1 fruit fly cellular context compared by ENCODE assay signal in genomic region chr3L:11291298-11292167, dm6.
A peak's percentile ranks its signal among the peaks of the same experiment; 100 is the strongest.
TF ChIP-seq lines count a peak whose summit lies in the region.

No protein-coding gene starts in this region.

TF ChIP-seq in whole organism, embryonic, 481 proteins besides CTCF, POLR2A, EP300 and RAD21 (continued from another document and continues in another):
- no peak for TF ChIP-seq CG13123 (GFP tag; optimal IDR thresholded peaks at IDR 0.05; lab: Kevin White, UChicago)
- TF ChIP-seq CG11695 (GFP tag; IDR thresholded peaks at IDR 0.05; lab: Robert Waterston, UW), result peak; percentile 40; the same call in 1 of the 3 replicates
- TF ChIP-seq Med (GFP tag; lab: Kevin White, UChicago), result no peak
- TF ChIP-seq CG14441 (GFP tag; IDR thresholded peaks at IDR 0.05; lab: Robert Waterston, UW), result 0 out of 2 replicates have a peak, but pooled peaks have one; percentile 40
- TF ChIP-seq Dad (GFP tag; optimal IDR thresholded peaks at IDR 0.05; lab: Kevin White, UChicago), result no peak
- TF ChIP-seq pnt (GFP tag; optimal IDR thresholded peaks at IDR 0.05; lab: Kevin White, UChicago), result no peak
- no peak for TF ChIP-seq CG4730 (GFP tag; IDR thresholded peaks at IDR 0.05; lab: Robert Waterston, UW)
- TF ChIP-seq otp (GFP tag; IDR thresholded peaks at IDR 0.05; lab: Robert Waterston, UW), result peak; percentile 71; the same call in 2 of the 3 replicates
- TF ChIP-seq bowl (GFP tag; IDR thresholded peaks at IDR 0.05; lab: Robert Waterston, UW), result no peak
- TF ChIP-seq HLH54F (GFP tag; optimal IDR thresholded peaks at IDR 0.05; lab: Kevin White, UChicago), result no peak
- no peak for TF ChIP-seq Stat92E (GFP tag; optimal IDR thresholded peaks at IDR 0.05; lab: Kevin White, UChicago)
- TF ChIP-seq CG1233 (GFP tag; optimal IDR thresholded peaks at IDR 0.05; lab: Kevin White, UChicago), result no peak
- no peak for TF ChIP-seq Hand (GFP tag; optimal IDR thresholded peaks at IDR 0.05; lab: Kevin White, UChicago)
- TF ChIP-seq CG1024 (GFP tag; IDR thresholded peaks at IDR 0.05; lab: Robert Waterston, UW), result no peak
- no peak for TF ChIP-seq zfh2 (GFP tag; optimal IDR thresholded peaks at IDR 0.05; lab: Kevin White, UChicago)
- no peak for TF ChIP-seq CG12236 (GFP tag; optimal IDR thresholded peaks at IDR 0.05; lab: Kevin White, UChicago)
- no peak for TF ChIP-seq HLHmδ (GFP tag; optimal IDR thresholded peaks at IDR 0.05; lab: Kevin White, UChicago)
- no peak for TF ChIP-seq schlank (tag; optimal IDR thresholded peaks at IDR 0.05; lab: Kevin White, UChicago)
- TF ChIP-seq CG17186 (GFP tag; optimal IDR thresholded peaks at IDR 0.05; lab: Kevin White, UChicago), result no peak
- TF ChIP-seq Sox102F (GFP tag; optimal IDR thresholded peaks at IDR 0.05; lab: Kevin White, UChicago), result peak; percentile 58
- no peak for TF ChIP-seq twi (tag; optimal IDR thresholded peaks at IDR 0.05; lab: Kevin White, UChicago)
- no peak for TF ChIP-seq Lpt (GFP tag; optimal IDR thresholded peaks at IDR 0.05; lab: Kevin White, UChicago)
- peak in 1 of 2 experiments; percentile 19 for TF ChIP-seq dpn (GFP tag; optimal IDR thresholded peaks at IDR 0.05; lab: Kevin White, UChicago)
- peak; percentile 70 for TF ChIP-seq Dbx (GFP tag; IDR thresholded peaks at IDR 0.05; lab: Robert Waterston, UW)
- peak; percentile 65 for TF ChIP-seq kni (GFP tag; optimal IDR thresholded peaks at IDR 0.05; lab: Kevin White, UChicago)
- peak; percentile 38 for TF ChIP-seq CG6813 (GFP tag; optimal IDR thresholded peaks at IDR 0.05; lab: Kevin White, UChicago)
- no peak for TF ChIP-seq CG8944 (GFP tag; optimal IDR thresholded peaks at IDR 0.05; lab: Kevin White, UChicago)
- TF ChIP-seq nmo (GFP tag; optimal IDR thresholded peaks at IDR 0.05; lab: Kevin White, UChicago), result peak; percentile 56
- TF ChIP-seq CG3065 (GFP tag; optimal IDR thresholded peaks at IDR 0.05; lab: Kevin White, UChicago), result no peak
- TF ChIP-seq NC2β (GFP tag; optimal IDR thresholded peaks at IDR 0.05; lab: Kevin White, UChicago), result no peak
- no peak for TF ChIP-seq CG12071 (GFP tag; optimal IDR thresholded peaks at IDR 0.05; lab: Kevin White, UChicago)
- peak; percentile 27 for TF ChIP-seq CG18619 (GFP tag; optimal IDR thresholded peaks at IDR 0.05; lab: Kevin White, UChicago)
- TF ChIP-seq sens (GFP tag; lab: Kevin White, UChicago), result peak; percentile 68
- TF ChIP-seq CG13287 (GFP tag; IDR thresholded peaks at IDR 0.05; lab: Robert Waterston, UW; ENCODE audit: partially characterized antibody), result no peak
- TF ChIP-seq CG6175 (GFP tag; IDR thresholded peaks at IDR 0.05; lab: Robert Waterston, UW), result peak; percentile 95
- TF ChIP-seq peb (GFP tag; IDR thresholded peaks at IDR 0.05; lab: Robert Waterston, UW), result no peak
- no peak for TF ChIP-seq CG8359 (GFP tag; optimal IDR thresholded peaks at IDR 0.05; lab: Kevin White, UChicago; ENCODE audit: borderline replicate concordance)
- peak; percentile 48 for TF ChIP-seq Meics (GFP tag; optimal IDR thresholded peaks at IDR 0.05; lab: Kevin White, UChicago)
- no peak for TF ChIP-seq ftz-f1 (GFP tag; optimal IDR thresholded peaks at IDR 0.05; lab: Kevin White, UChicago)
- TF ChIP-seq run (tag; optimal IDR thresholded peaks at IDR 0.05; lab: Kevin White, UChicago), result no peak
- no peak for TF ChIP-seq MESR4 (GFP tag; optimal IDR thresholded peaks at IDR 0.05; lab: Kevin White, UChicago)
- TF ChIP-seq CG4424 (GFP tag; optimal IDR thresholded peaks at IDR 0.05; lab: Kevin White, UChicago), result no peak
- TF ChIP-seq CG32532 (GFP tag; IDR thresholded peaks at IDR 0.05; lab: Robert Waterston, UW), result peak; percentile 47; the same call in 1 of the 2 replicates
- no peak for TF ChIP-seq CG10321 (GFP tag; IDR thresholded peaks at IDR 0.05; lab: Robert Waterston, UW)
- TF ChIP-seq Ptx1 (GFP tag; IDR thresholded peaks at IDR 0.05; lab: Robert Waterston, UW), result peak; percentile 54; the same call in 1 of the 2 replicates
- no peak for TF ChIP-seq CG4707 (GFP tag; optimal IDR thresholded peaks at IDR 0.05; lab: Kevin White, UChicago)
- 0 out of 2 replicates have a peak, but pooled peaks have one; percentile 32 for TF ChIP-seq ara (GFP tag; IDR thresholded peaks at IDR 0.05; lab: Robert Waterston, UW)
- peak; percentile 88 for TF ChIP-seq CG10543 (GFP tag; optimal IDR thresholded peaks at IDR 0.05; lab: Kevin White, UChicago)
- no peak for TF ChIP-seq tin (GFP tag; optimal IDR thresholded peaks at IDR 0.05; lab: Kevin White, UChicago)
- TF ChIP-seq fru (optimal IDR thresholded peaks at IDR 0.05; lab: Kevin White, UChicago), result no peak
- 0 out of 3 replicates have a peak, but pooled peaks have one; percentile 14 for TF ChIP-seq B-H1 (GFP tag; IDR thresholded peaks at IDR 0.05; lab: Robert Waterston, UW)
- TF ChIP-seq Xbp1 (GFP tag; optimal IDR thresholded peaks at IDR 0.05; lab: Kevin White, UChicago), result peak; percentile 5
- TF ChIP-seq CG17912 (GFP tag; optimal IDR thresholded peaks at IDR 0.05; lab: Kevin White, UChicago), result no peak
- no peak for TF ChIP-seq CG15601 (tag; optimal IDR thresholded peaks at IDR 0.05; lab: Kevin White, UChicago)
- no peak for TF ChIP-seq CG4360 (GFP tag; IDR thresholded peaks at IDR 0.05; lab: Robert Waterston, UW)
- 0 out of 2 replicates have a peak, but pooled peaks have one; percentile 12 for TF ChIP-seq CG31224 (GFP tag; IDR thresholded peaks at IDR 0.05; lab: Robert Waterston, UW)
- TF ChIP-seq Sry-β (GFP tag; optimal IDR thresholded peaks at IDR 0.05; lab: Kevin White, UChicago), result no peak
- no peak for TF ChIP-seq CG15696 (tag; optimal IDR thresholded peaks at IDR 0.05; lab: Kevin White, UChicago)
- TF ChIP-seq CG7987 (GFP tag; optimal IDR thresholded peaks at IDR 0.05; lab: Kevin White, UChicago), result peak; percentile 49
- no peak for TF ChIP-seq ems (GFP tag; optimal IDR thresholded peaks at IDR 0.05; lab: Kevin White, UChicago)
- TF ChIP-seq wdn (GFP tag; IDR thresholded peaks at IDR 0.05; lab: Robert Waterston, UW), result 0 out of 2 replicates have a peak, but pooled peaks have one; percentile 14
- TF ChIP-seq CG3726 (GFP tag; IDR thresholded peaks at IDR 0.05; lab: Robert Waterston, UW), result no peak
- TF ChIP-seq pfk (GFP tag; optimal IDR thresholded peaks at IDR 0.05; lab: Kevin White, UChicago), result no peak
- no peak for TF ChIP-seq disco-r (GFP tag; optimal IDR thresholded peaks at IDR 0.05; lab: Kevin White, UChicago)
- no peak for TF ChIP-seq Poxn (GFP tag; IDR thresholded peaks at IDR 0.05; lab: Robert Waterston, UW)
- TF ChIP-seq CG31388 (GFP tag; optimal IDR thresholded peaks at IDR 0.05; lab: Kevin White, UChicago), result no peak
- no peak for TF ChIP-seq CkIIα-i1 (GFP tag; IDR thresholded peaks at IDR 0.05; lab: Robert Waterston, UW)
- no peak for TF ChIP-seq D (optimal IDR thresholded peaks at IDR 0.05; lab: Kevin White, UChicago)
- TF ChIP-seq D (GFP tag; optimal IDR thresholded peaks at IDR 0.05; lab: Kevin White, UChicago), result no peak
- no peak for TF ChIP-seq shn (GFP tag; optimal IDR thresholded peaks at IDR 0.05; lab: Kevin White, UChicago)
- TF ChIP-seq dmrt99B (tag; optimal IDR thresholded peaks at IDR 0.05; lab: Kevin White, UChicago), result peak; percentile 65
- no peak for TF ChIP-seq YL-1 (GFP tag; optimal IDR thresholded peaks at IDR 0.05; lab: Kevin White, UChicago)
- TF ChIP-seq usp (GFP tag; optimal IDR thresholded peaks at IDR 0.05; lab: Kevin White, UChicago), result no peak
- TF ChIP-seq CG3995 (GFP tag; optimal IDR thresholded peaks at IDR 0.05; lab: Kevin White, UChicago), result no peak
- peak; percentile 50 for TF ChIP-seq CG13424 (tag; optimal IDR thresholded peaks at IDR 0.05; lab: Kevin White, UChicago)
- peak; percentile 15 for TF ChIP-seq ind (GFP tag; optimal IDR thresholded peaks at IDR 0.05; lab: Kevin White, UChicago)
- no peak for TF ChIP-seq Nf-YC (tag; optimal IDR thresholded peaks at IDR 0.05; lab: Kevin White, UChicago)
- no peak for TF ChIP-seq CG11560 (tag; IDR thresholded peaks at IDR 0.05; lab: Robert Waterston, UW)
- peak; percentile 27 for TF ChIP-seq Hr3 (GFP tag; optimal IDR thresholded peaks at IDR 0.05; lab: Kevin White, UChicago)
- TF ChIP-seq Aef1 (GFP tag; IDR thresholded peaks at IDR 0.05; lab: Robert Waterston, UW), result peak; percentile 31; the same call in 1 of the 3 replicates
- TF ChIP-seq bsh (GFP tag; optimal IDR thresholded peaks at IDR 0.05; lab: Kevin White, UChicago), result peak in 1 of 2 experiments; percentile 33
- TF ChIP-seq Hsf (GFP tag; optimal IDR thresholded peaks at IDR 0.05; lab: Kevin White, UChicago), result no peak
- TF ChIP-seq CG33213 (GFP tag; optimal IDR thresholded peaks at IDR 0.05; lab: Kevin White, UChicago), result no peak
- TF ChIP-seq ac (GFP tag; optimal IDR thresholded peaks at IDR 0.05; lab: Kevin White, UChicago), result no peak
- TF ChIP-seq cg (GFP tag; optimal IDR thresholded peaks at IDR 0.05; lab: Kevin White, UChicago), result no peak
- no peak for TF ChIP-seq CG12104 (GFP tag; optimal IDR thresholded peaks at IDR 0.05; lab: Kevin White, UChicago)
- TF ChIP-seq HmgZ (tag; optimal IDR thresholded peaks at IDR 0.05; lab: Kevin White, UChicago), result no peak
- TF ChIP-seq mirr (GFP tag; optimal IDR thresholded peaks at IDR 0.05; lab: Kevin White, UChicago), result peak; percentile 71
- peak; percentile 44 for TF ChIP-seq CG12659 (GFP tag; optimal IDR thresholded peaks at IDR 0.05; lab: Kevin White, UChicago)
- no peak for TF ChIP-seq CG2116 (GFP tag; optimal IDR thresholded peaks at IDR 0.05; lab: Kevin White, UChicago)
- TF ChIP-seq unpg (GFP tag; optimal IDR thresholded peaks at IDR 0.05; lab: Kevin White, UChicago), result peak; percentile 21
- peak; percentile 58 for TF ChIP-seq PHDP (tag; optimal IDR thresholded peaks at IDR 0.05; lab: Kevin White, UChicago)
- peak in 1 of 2 experiments; percentile 72 for TF ChIP-seq Hr51 (GFP tag; optimal IDR thresholded peaks at IDR 0.05; lab: Kevin White, UChicago)
- TF ChIP-seq Oli (tag; optimal IDR thresholded peaks at IDR 0.05; lab: Kevin White, UChicago), result peak; percentile 55
- peak; percentile 10 for TF ChIP-seq CG16815 (GFP tag; optimal IDR thresholded peaks at IDR 0.05; lab: Kevin White, UChicago)
- no peak for TF ChIP-seq CG4854 (GFP tag; optimal IDR thresholded peaks at IDR 0.05; lab: Kevin White, UChicago)
- no peak for TF ChIP-seq pita (GFP tag; optimal IDR thresholded peaks at IDR 0.05; lab: Kevin White, UChicago)
- no peak for TF ChIP-seq ewg (GFP tag; optimal IDR thresholded peaks at IDR 0.05; lab: Kevin White, UChicago)
- TF ChIP-seq Atf3 (GFP tag; optimal IDR thresholded peaks at IDR 0.05; lab: Kevin White, UChicago), result no peak
- TF ChIP-seq CG15479 (GFP tag; optimal IDR thresholded peaks at IDR 0.05; lab: Kevin White, UChicago), result no peak
- no peak for TF ChIP-seq Elba2 (GFP tag; optimal IDR thresholded peaks at IDR 0.05; lab: Kevin White, UChicago)
- no peak for TF ChIP-seq h (optimal IDR thresholded peaks at IDR 0.05; lab: Kevin White, UChicago)
- peak; percentile 62 for TF ChIP-seq lmd (GFP tag; IDR thresholded peaks at IDR 0.05; lab: Robert Waterston, UW)
- peak; percentile 46 for TF ChIP-seq kay (GFP tag; optimal IDR thresholded peaks at IDR 0.05; lab: Kevin White, UChicago)
- no peak for TF ChIP-seq dan (GFP tag; IDR thresholded peaks at IDR 0.05; lab: Robert Waterston, UW)
- TF ChIP-seq crp (GFP tag; optimal IDR thresholded peaks at IDR 0.05; lab: Kevin White, UChicago), result no peak
- TF ChIP-seq oc (tag; optimal IDR thresholded peaks at IDR 0.05; lab: Kevin White, UChicago), result peak; percentile 82
- TF ChIP-seq CG18764 (GFP tag; optimal IDR thresholded peaks at IDR 0.05; lab: Kevin White, UChicago), result no peak
- TF ChIP-seq ci (GFP tag; IDR thresholded peaks at IDR 0.05; lab: Robert Waterston, UW), result peak; percentile 72; the same call in 2 of the 3 replicates
- TF ChIP-seq scrt (GFP tag; optimal IDR thresholded peaks at IDR 0.05; lab: Kevin White, UChicago), result no peak
- TF ChIP-seq Dip3 (GFP tag; optimal IDR thresholded peaks at IDR 0.05; lab: Kevin White, UChicago), result no peak
- TF ChIP-seq sr (GFP tag; IDR thresholded peaks at IDR 0.05; lab: Robert Waterston, UW), result 0 out of 3 replicates have a peak, but pooled peaks have one; percentile 52
- peak; percentile 51 for TF ChIP-seq CG13775 (GFP tag; optimal IDR thresholded peaks at IDR 0.05; lab: Kevin White, UChicago)
- TF ChIP-seq CG2202 (tag; optimal IDR thresholded peaks at IDR 0.05; lab: Kevin White, UChicago), result no peak
- 0 out of 2 replicates have a peak, but pooled peaks have one; percentile 11 for TF ChIP-seq CG9215 (GFP tag; IDR thresholded peaks at IDR 0.05; lab: Robert Waterston, UW)
- TF ChIP-seq CG2889 (GFP tag; IDR thresholded peaks at IDR 0.05; lab: Robert Waterston, UW), result no peak
- TF ChIP-seq CG7928 (GFP tag; optimal IDR thresholded peaks at IDR 0.05; lab: Kevin White, UChicago), result no peak
- TF ChIP-seq chm (GFP tag; IDR thresholded peaks at IDR 0.05; lab: Robert Waterston, UW), result no peak
- peak; percentile 11 for TF ChIP-seq CG10147 (GFP tag; optimal IDR thresholded peaks at IDR 0.05; lab: Kevin White, UChicago)
- peak; percentile 55; the same call in 1 of the 3 replicates for TF ChIP-seq Optix (GFP tag; IDR thresholded peaks at IDR 0.05; lab: Robert Waterston, UW)
- TF ChIP-seq Sox100B (GFP tag; optimal IDR thresholded peaks at IDR 0.05; lab: Kevin White, UChicago), result peak; percentile 57
- no peak for TF ChIP-seq CG15011 (GFP tag; optimal IDR thresholded peaks at IDR 0.05; lab: Kevin White, UChicago)
- TF ChIP-seq Gug (GFP tag; IDR thresholded peaks at IDR 0.05; lab: Robert Waterston, UW), result peak; percentile 18; the same call in 1 of the 4 replicates
- no peak for TF ChIP-seq emc (GFP tag; optimal IDR thresholded peaks at IDR 0.05; lab: Kevin White, UChicago)
- no peak for TF ChIP-seq Max (GFP tag; optimal IDR thresholded peaks at IDR 0.05; lab: Kevin White, UChicago)
- TF ChIP-seq Mes4 (GFP tag; optimal IDR thresholded peaks at IDR 0.05; lab: Kevin White, UChicago), result no peak
- no peak for TF ChIP-seq NC2α (GFP tag; optimal IDR thresholded peaks at IDR 0.05; lab: Kevin White, UChicago)
- no peak for TF ChIP-seq CG10565 (GFP tag; optimal IDR thresholded peaks at IDR 0.05; lab: Kevin White, UChicago)
- no peak for TF ChIP-seq bigmax (GFP tag; optimal IDR thresholded peaks at IDR 0.05; lab: Kevin White, UChicago)
- no peak for TF ChIP-seq grn (GFP tag; optimal IDR thresholded peaks at IDR 0.05; lab: Kevin White, UChicago)
- TF ChIP-seq CG11696 (GFP tag; IDR thresholded peaks at IDR 0.05; lab: Robert Waterston, UW), result 0 out of 2 replicates have a peak, but pooled peaks have one; percentile 37
- TF ChIP-seq HHEX (GFP tag; optimal IDR thresholded peaks at IDR 0.05; lab: Kevin White, UChicago), result no peak
- no peak for TF ChIP-seq CG11093 (GFP tag; IDR thresholded peaks at IDR 0.05; lab: Robert Waterston, UW)
- no peak for TF ChIP-seq unc-4 (GFP tag; IDR thresholded peaks at IDR 0.05; lab: Robert Waterston, UW; ENCODE audit: partially characterized antibody)
- TF ChIP-seq CG32772 (GFP tag; IDR thresholded peaks at IDR 0.05; lab: Robert Waterston, UW), result peak; percentile 27; the same call in 1 of the 2 replicates
